Worm (Caenorhabditis elegans) whole organism, late embryonic: ENCODE measurements around the gene C02E7.8.

ENCODE experiments used
- Y22D7AL.16 ChIP-seq: sonication (generic microtip); optimal IDR thresholded peaks from 2 replicates; lab custom pipeline; 2016; ENCODE audit warnings: missing genetic modification characterization, missing compliant biosample characterization
- ahr-1 ChIP-seq: sonication (generic microtip); optimal IDR thresholded peaks from 2 replicates; lab custom pipeline; 2016; ENCODE audit warnings: missing genetic modification characterization, missing compliant biosample characterization
- ama-1 ChIP-seq: fragments of 150-350 bp; optimal IDR thresholded peaks from 2 replicates; lab custom pipeline; 2014
- eyg-1 ChIP-seq: sonication (generic microtip); optimal IDR thresholded peaks from 2 replicates; lab custom pipeline; 2016; ENCODE audit warnings: missing genotype, missing genetic modification characterization, missing compliant biosample characterization
- fkh-10 ChIP-seq: fragments of 150-350 bp; optimal IDR thresholded peaks from 2 replicates; lab custom pipeline; 2014; ENCODE audit warnings: missing biosample characterization, missing genetic modification reagents, missing genetic modification characterization
- gmeb-2 ChIP-seq: sonication (generic microtip); optimal IDR thresholded peaks from 2 replicates; lab custom pipeline; 2016; ENCODE audit warnings: missing genetic modification characterization, inconsistent platforms, missing compliant biosample characterization
- hlh-13 ChIP-seq: fragments of 200-800 bp; sonication (Bioruptor generic); optimal IDR thresholded peaks from 2 replicates; lab custom pipeline; 2018; ENCODE audit warnings: mild to moderate bottlenecking, missing genetic modification characterization, missing compliant biosample characterization
- madf-2 ChIP-seq: sonication (generic microtip); optimal IDR thresholded peaks from 2 replicates; lab custom pipeline; 2017; ENCODE audit warnings: missing genetic modification characterization, missing compliant biosample characterization
- pqm-1 ChIP-seq: sonication (generic microtip); optimal IDR thresholded peaks from 2 replicates; lab custom pipeline; 2016; ENCODE audit warnings: missing genetic modification characterization, missing compliant biosample characterization
- sox-4 ChIP-seq: sonication (generic microtip); optimal IDR thresholded peaks from 2 replicates; lab custom pipeline; 2017; ENCODE audit warnings: mild to moderate bottlenecking, missing genetic modification characterization, inconsistent platforms, missing compliant biosample characterization
- tbx-2 ChIP-seq: sonication (generic microtip); optimal IDR thresholded peaks from 2 replicates; lab custom pipeline; 2016; ENCODE audit warnings: missing genetic modification characterization, missing compliant biosample characterization

DNA sequence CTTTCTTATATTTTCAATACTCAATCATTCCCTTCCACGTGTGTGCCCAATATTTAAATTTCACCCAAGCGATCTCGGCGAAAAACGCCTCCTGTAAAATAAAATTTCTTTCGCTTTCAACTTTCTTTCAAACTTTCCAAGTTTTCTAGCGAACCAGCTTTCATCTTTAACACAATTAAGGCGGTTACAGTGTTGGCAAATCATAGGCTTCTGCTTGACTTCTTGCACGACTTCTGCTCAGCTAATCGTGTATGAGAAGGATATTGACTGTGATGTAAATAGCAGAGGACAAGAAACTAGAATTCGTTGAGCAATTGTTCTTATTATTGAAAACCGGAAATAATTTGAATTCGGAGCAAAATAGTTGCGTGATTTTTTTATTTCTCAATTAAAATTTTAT is 29.3 kb downstream of the C02E7.8 start:
- TF ChIP-seq madf-2 (tag; lab: Kevin White, UChicago) (no peak), gmeb-2 (tag; lab: Kevin White, UChicago) (no peak), fkh-10 (GFP tag; lab: Kevin White, UChicago) (no peak), Y22D7AL.16 (tag; lab: Kevin White, UChicago) (no peak), hlh-13 (GFP tag; lab: Kevin White, UChicago) (no peak), ahr-1 (tag; lab: Kevin White, UChicago) (no peak), sox-4 (tag; lab: Kevin White, UChicago) (no peak), eyg-1 (no peak), ama-1 (lab: Kevin White, UChicago) (no peak), pqm-1 (tag; lab: Kevin White, UChicago) (no peak), tbx-2 (tag; lab: Kevin White, UChicago) (no peak)
